Fruit fly (Drosophila melanogaster) whole organism, adult: ENCODE results near the gene Prtl99C.

Source experiments
- CG7101 ChIP-seq: fragments of 200-800 bp; sonication (Bioruptor generic); optimal IDR thresholded peaks from 2 replicates; lab custom pipeline; 2018; ENCODE audit warnings: missing biosample characterization, mild to moderate bottlenecking, missing genetic modification characterization, moderate library complexity
- Hr96 ChIP-seq: fragments of 200-800 bp; sonication (Bioruptor generic); optimal IDR thresholded peaks from 2 replicates; lab custom pipeline; 2016; ENCODE audit warnings: missing biosample characterization, missing genetic modification characterization

DNA sequence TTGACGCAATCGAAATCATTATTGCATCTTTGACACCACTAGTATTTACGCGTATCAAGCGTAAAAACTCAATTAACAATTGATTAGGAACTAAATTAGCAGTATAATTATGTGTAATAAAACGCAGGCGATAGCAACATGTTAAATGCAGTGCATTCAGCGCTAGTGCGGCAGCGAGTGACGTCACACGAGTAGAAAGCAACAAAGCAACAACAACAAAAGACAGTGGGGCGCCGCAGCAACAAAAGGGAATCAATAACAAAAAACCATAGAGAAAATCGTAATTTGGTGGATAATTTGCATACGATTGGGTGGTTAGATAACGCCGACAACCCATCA lies 33.6 kb downstream of the Prtl99C start, which contains the start of gene CG34133:
- TF ChIP-seq Hr96 (GFP tag; lab: Kevin White, UChicago) (no peak), CG7101 (tag; lab: Kevin White, UChicago) (no peak)
